Fruit fly (Drosophila melanogaster) whole organism, pupa: ENCODE results near the gene CG33494.

ENCODE experiments used
- CG12605 ChIP-seq: fragments of 200-800 bp; sonication (Bioruptor generic); IDR thresholded peaks from 2 replicates; pipeline ENCODE4 v1.3.6; 2022; ENCODE audit warnings: missing biosample characterization, missing genetic modification characterization
- CG14655 ChIP-seq: fragments of 200-800 bp; sonication (Bioruptor generic); optimal IDR thresholded peaks from 3 replicates; lab custom pipeline; 2017; ENCODE audit warnings: mild to moderate bottlenecking, missing biosample characterization, missing genetic modification reagents, missing genetic modification characterization
- CG32121 ChIP-seq: fragments of 200-800 bp; sonication (Bioruptor generic); IDR thresholded peaks from 2 replicates; pipeline ENCODE4 v1.3.6; 2022; ENCODE audit warnings: missing biosample characterization, missing genetic modification characterization
- CG34367 ChIP-seq: fragments of 200-800 bp; sonication (Bioruptor generic); optimal IDR thresholded peaks from 2 replicates; lab custom pipeline; 2018; ENCODE audit warnings: missing biosample characterization, mild to moderate bottlenecking, missing genetic modification characterization
- CG4496 ChIP-seq: fragments of 200-800 bp; sonication (Bioruptor generic); IDR thresholded peaks from 3 replicates; pipeline ENCODE4 v1.3.6; 2022; ENCODE audit warnings: missing biosample characterization, missing genetic modification characterization
- CG9948 ChIP-seq: fragments of 200-800 bp; sonication (Bioruptor generic); optimal IDR thresholded peaks from 2 replicates; lab custom pipeline; 2018; ENCODE audit warnings: missing biosample characterization, mild to moderate bottlenecking, missing genetic modification characterization, moderate library complexity

dm6 chr3R:25505975-25506374 is 11.0 kb upstream of the CG33494 start, which contains the start of gene CG5111:
- TF ChIP-seq CG14655 (GFP tag; lab: Kevin White, UChicago) (no peak), CG9948 (tag; lab: Kevin White, UChicago) (no peak), CG34367 (tag; lab: Kevin White, UChicago) (no peak), CG12605 (no peak), CG32121 (GFP tag; lab: Robert Waterston, UW) (no peak), CG4496 (GFP tag; lab: Robert Waterston, UW) (no peak)
